Fruit fly (Drosophila melanogaster) whole organism, embryonic: ENCODE measurements around the gene alien.

ENCODE experiments used
- BEAF-32 ChIP-seq: fragments of 200-800 bp; sonication (Bioruptor generic); optimal IDR thresholded peaks from 3 replicates; lab custom pipeline; 2017; ENCODE audit warnings: missing biosample characterization, missing genetic modification characterization, mild to moderate bottlenecking, moderate library complexity, missing genetic modification reagents
- Blimp-1 ChIP-seq: fragments of 200-800 bp; sonication (Bioruptor generic); optimal IDR thresholded peaks from 3 replicates; lab custom pipeline; 2018; ENCODE audit warnings: missing biosample characterization, missing genetic modification characterization, mild to moderate bottlenecking, moderate library complexity, missing genetic modification reagents
- CG10147 ChIP-seq: fragments of 200-800 bp; sonication (Bioruptor generic); optimal IDR thresholded peaks from 2 replicates; lab custom pipeline; 2019; ENCODE audit warnings: missing biosample characterization, mild to moderate bottlenecking, missing genetic modification characterization, moderate library complexity
- CG10565 ChIP-seq: fragments of 200-800 bp; sonication (Bioruptor generic); optimal IDR thresholded peaks from 3 replicates; lab custom pipeline; 2016; ENCODE audit warnings: missing biosample characterization, mild to moderate bottlenecking, missing genetic modification characterization
- CG11085 ChIP-seq: fragments of 200-800 bp; sonication (Bioruptor generic); IDR thresholded peaks from 2 replicates; pipeline ENCODE4 v1.3.6; 2022; ENCODE audit warnings: missing biosample characterization, missing genetic modification characterization
- CG12071 ChIP-seq: fragments of 200-800 bp; sonication (Bioruptor generic); optimal IDR thresholded peaks from 3 replicates; lab custom pipeline; 2018; ENCODE audit warnings: missing biosample characterization, mild to moderate bottlenecking, missing genetic modification characterization
- CG14441 ChIP-seq: fragments of 200-800 bp; sonication (Bioruptor generic); IDR thresholded peaks from 2 replicates; pipeline ENCODE4 v1.3.6; 2022; ENCODE audit warnings: missing biosample characterization, missing genetic modification characterization
- CG16815 ChIP-seq: fragments of 200-800 bp; sonication (Bioruptor generic); optimal IDR thresholded peaks from 3 replicates; lab custom pipeline; 2017; ENCODE audit warnings: missing biosample characterization, mild to moderate bottlenecking, missing genetic modification characterization
- CG1832 ChIP-seq: fragments of 200-800 bp; sonication (Bioruptor generic); optimal IDR thresholded peaks from 2 replicates; lab custom pipeline; 2017; ENCODE audit warnings: missing biosample characterization, mild to moderate bottlenecking, missing genetic modification characterization, inconsistent platforms
- CG2678 ChIP-seq: fragments of 200-800 bp; sonication (Bioruptor generic); optimal IDR thresholded peaks from 3 replicates; lab custom pipeline; 2019; ENCODE audit warnings: missing biosample characterization, mild to moderate bottlenecking, missing genetic modification characterization, moderate library complexity
- CG2712 ChIP-seq: fragments of 200-800 bp; optimal IDR thresholded peaks from 3 replicates; lab custom pipeline; 2019; ENCODE audit warnings: missing biosample characterization, mild to moderate bottlenecking, missing genetic modification characterization, moderate library complexity
- CG32767 ChIP-seq: fragments of 200-800 bp; sonication (Bioruptor generic); IDR thresholded peaks from 2 replicates; pipeline ENCODE4 v1.3.6; 2022; ENCODE audit warnings: missing biosample characterization, missing genetic modification characterization
- CG33213 ChIP-seq: fragments of 200-800 bp; sonication (Bioruptor generic); optimal IDR thresholded peaks from 3 replicates; lab custom pipeline; 2016; ENCODE audit warnings: missing biosample characterization, missing genetic modification characterization
- CG3407 ChIP-seq: fragments of 200-800 bp; sonication (Bioruptor generic); optimal IDR thresholded peaks from 2 replicates; lab custom pipeline; 2018; ENCODE audit warnings: missing biosample characterization, mild to moderate bottlenecking, missing genetic modification characterization
- CG4424 ChIP-seq: fragments of 200-800 bp; sonication (Bioruptor generic); optimal IDR thresholded peaks from 3 replicates; lab custom pipeline; 2016; ENCODE audit warnings: missing biosample characterization, missing genetic modification characterization
- CG6272 ChIP-seq: fragments of 200-800 bp; sonication (Bioruptor generic); IDR thresholded peaks from 2 replicates; pipeline ENCODE4 v1.3.6; 2022; ENCODE audit warnings: missing biosample characterization, missing genetic modification characterization
- CG6791 ChIP-seq: fragments of 200-800 bp; sonication (Bioruptor generic); IDR thresholded peaks from 3 replicates; pipeline ENCODE4 v1.3.6; 2022; ENCODE audit warnings: missing biosample characterization, missing genetic modification characterization; ENCODE audit not compliant: partially characterized antibody
- CG6854 ChIP-seq: fragments of 200-800 bp; sonication (Bioruptor generic); optimal IDR thresholded peaks from 3 replicates; lab custom pipeline; 2017; ENCODE audit warnings: missing biosample characterization, mild to moderate bottlenecking, missing genetic modification characterization
- CG7786 ChIP-seq: fragments of 200-800 bp; sonication (Bioruptor generic); optimal IDR thresholded peaks from 2 replicates; lab custom pipeline; 2016; ENCODE audit warnings: missing biosample characterization, missing genetic modification characterization
- CG7928 ChIP-seq: fragments of 200-800 bp; sonication (Bioruptor generic); optimal IDR thresholded peaks from 2 replicates; lab custom pipeline; 2017; ENCODE audit warnings: missing biosample characterization, mild to moderate bottlenecking, missing genetic modification characterization
- CG8281 ChIP-seq: fragments of 200-800 bp; sonication (Bioruptor generic); optimal IDR thresholded peaks from 2 replicates; lab custom pipeline; 2018; ENCODE audit warnings: missing biosample characterization, mild to moderate bottlenecking, missing genetic modification characterization, moderate library complexity
- CG8388 ChIP-seq: fragments of 200-800 bp; sonication (Bioruptor generic); optimal IDR thresholded peaks from 2 replicates; lab custom pipeline; 2019; ENCODE audit warnings: missing biosample characterization, mild to moderate bottlenecking, missing genetic modification characterization, moderate library complexity
- CG8924 ChIP-seq: fragments of 200-800 bp; optimal IDR thresholded peaks from 3 replicates; lab custom pipeline; 2019; ENCODE audit warnings: missing biosample characterization, mild to moderate bottlenecking, missing genetic modification characterization, moderate library complexity
- CG9817 ChIP-seq: fragments of 200-800 bp; sonication (Bioruptor generic); optimal IDR thresholded peaks from 2 replicates; lab custom pipeline; 2018; ENCODE audit warnings: missing biosample characterization, mild to moderate bottlenecking, missing genetic modification characterization, moderate library complexity
- CrebB ChIP-seq: fragments of 200-800 bp; sonication (Bioruptor generic); optimal IDR thresholded peaks from 3 replicates; lab custom pipeline; 2018; ENCODE audit warnings: missing biosample characterization, mild to moderate bottlenecking, missing genetic modification characterization
- Doc2 ChIP-seq: fragments of 200-800 bp; sonication (Bioruptor generic); IDR thresholded peaks from 2 replicates; pipeline ENCODE4 v1.3.6; 2022; ENCODE audit warnings: missing biosample characterization, missing genetic modification characterization
- ERR ChIP-seq: fragments of 200-800 bp; sonication (Bioruptor generic); optimal IDR thresholded peaks from 2 replicates; lab custom pipeline; 2016; ENCODE audit warnings: missing biosample characterization, missing genetic modification characterization
- HmgD ChIP-seq: fragments of 200-800 bp; sonication (Bioruptor generic); optimal IDR thresholded peaks from 3 replicates; lab custom pipeline; 2016; ENCODE audit warnings: missing biosample characterization, missing genetic modification characterization
- Hsf ChIP-seq: fragments of 200-800 bp; sonication (Bioruptor generic); optimal IDR thresholded peaks from 3 replicates; lab custom pipeline; 2016; ENCODE audit warnings: missing biosample characterization, missing genetic modification characterization
- NFAT ChIP-seq: fragments of 200-800 bp; sonication (Bioruptor generic); IDR thresholded peaks from 2 replicates; pipeline ENCODE4 v1.3.6; 2022; ENCODE audit warnings: missing biosample characterization, missing genetic modification characterization
- Nf-YA ChIP-seq: fragments of 200-800 bp; sonication (Bioruptor generic); IDR thresholded peaks from 2 replicates; pipeline ENCODE4 v1.3.6; 2022; ENCODE audit warnings: missing biosample characterization, missing genetic modification characterization
- Oaz ChIP-seq: fragments of 200-800 bp; sonication (Bioruptor generic); IDR thresholded peaks from 2 replicates; pipeline ENCODE4 v1.3.6; 2022; ENCODE audit warnings: missing biosample characterization, missing genetic modification characterization
- Trl ChIP-seq, 3 experiments: fragments of >200 bp in 2 of 3; fragments of 200-800 bp in 1 of 3; sonication (Bioruptor generic) in 1 of 3; optimal IDR thresholded peaks; 2 replicates in 1 of 3; 3 replicates in 2 of 3; lab custom pipeline; 2016 to 2017; ENCODE audit warnings: missing biosample characterization in 1 of 3, missing genetic modification characterization in 1 of 3
- Vsx1 ChIP-seq: fragments of 200-800 bp; sonication (Bioruptor generic); optimal IDR thresholded peaks from 2 replicates; lab custom pipeline; 2017; ENCODE audit warnings: missing biosample characterization, mild to moderate bottlenecking, missing genetic modification characterization, missing genetic modification reagents
- Xrp1 ChIP-seq: fragments of 200-800 bp; sonication (Bioruptor generic); IDR thresholded peaks from 2 replicates; pipeline ENCODE4 v1.3.6; 2022; ENCODE audit warnings: missing biosample characterization, missing genetic modification characterization
- chinmo ChIP-seq: fragments of 200-800 bp; sonication (Bioruptor generic); IDR thresholded peaks from 4 replicates; pipeline ENCODE4 v1.3.6; 2022; ENCODE audit warnings: missing biosample characterization, missing genetic modification characterization; ENCODE audit not compliant: partially characterized antibody
- da ChIP-seq: fragments of 200-800 bp; sonication (Bioruptor generic); optimal IDR thresholded peaks from 2 replicates; lab custom pipeline; 2016; ENCODE audit warnings: missing biosample characterization, missing genetic modification characterization
- danr ChIP-seq: fragments of 200-800 bp; sonication (Bioruptor generic); IDR thresholded peaks from 2 replicates; pipeline ENCODE4 v1.3.6; 2022; ENCODE audit warnings: missing biosample characterization, missing genetic modification characterization
- dimm ChIP-seq: fragments of 200-800 bp; sonication (Bioruptor generic); IDR thresholded peaks from 2 replicates; pipeline ENCODE4 v1.3.6; 2022; ENCODE audit warnings: missing biosample characterization, missing genetic modification characterization
- eve ChIP-seq, 2 experiments: fragments of >200 bp; optimal IDR thresholded peaks; 2 replicates each; lab custom pipeline; 2017; ENCODE audit warnings: missing biosample characterization in 2 of 2, missing genetic modification characterization in 2 of 2
- ftz-f1 ChIP-seq: fragments of 200-800 bp; sonication (Bioruptor generic); optimal IDR thresholded peaks from 2 replicates; lab custom pipeline; 2016; ENCODE audit warnings: missing biosample characterization, missing genetic modification characterization
- klu ChIP-seq: fragments of 200-800 bp; sonication (Bioruptor generic); IDR thresholded peaks from 2 replicates; pipeline ENCODE4 v1.3.6; 2022; ENCODE audit warnings: missing biosample characterization, missing genetic modification characterization
- mam ChIP-seq: fragments of 200-800 bp; sonication (Bioruptor generic); optimal IDR thresholded peaks from 3 replicates; lab custom pipeline; 2016; ENCODE audit warnings: missing biosample characterization, missing genetic modification characterization
- org-1 ChIP-seq: fragments of 200-800 bp; sonication (Bioruptor generic); optimal IDR thresholded peaks from 2 replicates; lab custom pipeline; 2017; ENCODE audit warnings: missing biosample characterization, missing genetic modification characterization
- pita ChIP-seq: fragments of 200-800 bp; sonication (Bioruptor generic); optimal IDR thresholded peaks from 2 replicates; lab custom pipeline; 2017; ENCODE audit warnings: missing biosample characterization, mild to moderate bottlenecking, missing genetic modification characterization
- row ChIP-seq: fragments of 200-800 bp; sonication (Bioruptor generic); IDR thresholded peaks from 3 replicates; pipeline ENCODE4 v1.3.6; 2022; ENCODE audit warnings: missing biosample characterization, missing genetic modification characterization
- run ChIP-seq: fragments of 200-800 bp; sonication (Bioruptor generic); optimal IDR thresholded peaks from 3 replicates; lab custom pipeline; 2018; ENCODE audit warnings: missing biosample characterization, mild to moderate bottlenecking, missing genetic modification characterization
- vfl ChIP-seq: fragments of 200-800 bp; sonication (Bioruptor generic); optimal IDR thresholded peaks from 2 replicates; lab custom pipeline; 2016; ENCODE audit warnings: missing biosample characterization, missing genetic modification characterization

The alien gene

dm6 chr2L:8952194-8953037 lies 44.8 kb downstream of the alien start (continued):
- TF ChIP-seq CG8281 (tag; lab: Kevin White, UChicago) (no peak), CG10147 (GFP tag; lab: Kevin White, UChicago) (no peak), CG6854 (GFP tag; lab: Kevin White, UChicago) (no peak), dimm (GFP tag; lab: Robert Waterston, UW) (no peak), CG2712 (tag; lab: Kevin White, UChicago) (peak; percentile 61), HmgD (GFP tag; lab: Kevin White, UChicago) (peak; percentile 49), CG8388 (GFP tag; lab: Kevin White, UChicago) (peak; percentile 42), ERR (GFP tag; lab: Kevin White, UChicago) (no peak), org-1 (GFP tag; lab: Kevin White, UChicago) (peak; percentile 19), Hsf (peak; percentile 28), CG11085 (GFP tag; lab: Robert Waterston, UW) (peak; percentile 31; the same call in 1 of the 2 replicates), vfl (GFP tag; lab: Kevin White, UChicago) (no peak), Blimp-1 (GFP tag; lab: Kevin White, UChicago) (peak; percentile 35), mam (GFP tag; lab: Kevin White, UChicago) (peak; percentile 9), CG9817 (tag; lab: Kevin White, UChicago) (no peak), CG1832 (GFP tag; lab: Kevin White, UChicago) (no peak), CG8924 (tag; lab: Kevin White, UChicago) (peak; percentile 34), ftz-f1 (GFP tag; lab: Kevin White, UChicago) (no peak), Doc2 (no peak), CG10565 (GFP tag; lab: Kevin White, UChicago) (no peak), BEAF-32 (GFP tag; lab: Kevin White, UChicago) (peak; percentile 11), CG2678 (peak; percentile 47), pita (GFP tag; lab: Kevin White, UChicago) (no peak), Nf-YA (no peak), CG7928 (GFP tag; lab: Kevin White, UChicago) (no peak), CG6791 (GFP tag; lab: Robert Waterston, UW) (no peak; the same call in 1 of the 3 replicates), run (tag; lab: Kevin White, UChicago) (peak; percentile 9), CrebB (tag; lab: Kevin White, UChicago) (no peak), CG16815 (GFP tag; lab: Kevin White, UChicago) (peak; percentile 27), da (GFP tag; lab: Kevin White, UChicago) (no peak), Trl (optimal IDR thresholded peaks at IDR 0.05; lab: Kevin White, UChicago) (no peak), Trl (GFP tag; optimal IDR thresholded peaks at IDR 0.05; lab: Kevin White, UChicago) (no peak), NFAT (no peak; the same call in 1 of the 2 replicates), eve (GFP tag; optimal IDR thresholded peaks at IDR 0.05; lab: Kevin White, UChicago) (peak in 1 of 2 experiments; percentile 68), CG12071 (peak; percentile 30), CG4424 (GFP tag; lab: Kevin White, UChicago) (peak; percentile 49), CG32767 (GFP tag; lab: Robert Waterston, UW) (no peak), CG3407 (GFP tag; lab: Kevin White, UChicago) (no peak), danr (GFP tag; lab: Robert Waterston, UW) (peak; percentile 35; the same call in 1 of the 2 replicates), CG33213 (GFP tag; lab: Kevin White, UChicago) (peak; percentile 51), Oaz (no peak), Vsx1 (GFP tag; lab: Kevin White, UChicago) (no peak), chinmo (no peak), CG7786 (GFP tag; lab: Kevin White, UChicago) (peak; percentile 68), row (GFP tag; lab: Robert Waterston, UW) (peak; percentile 82), CG6272 (peak; percentile 33; the same call in 1 of the 2 replicates), Xrp1 (GFP tag; lab: Robert Waterston, UW) (peak; percentile 61; the same call in 1 of the 2 replicates), klu (GFP tag; lab: Robert Waterston, UW) (no peak), CG14441 (peak; percentile 56)
